Fruit fly (Drosophila melanogaster) whole organism, prepupa: Measurements from ENCODE around the gene Hsp67Bc.

Source experiments
- Blimp-1 ChIP-seq: fragments of 200-800 bp; sonication (Bioruptor generic); optimal IDR thresholded peaks from 3 replicates; lab custom pipeline; 2017; ENCODE audit warnings: missing biosample characterization, missing genetic modification characterization, mild to moderate bottlenecking, moderate library complexity, missing genetic modification reagents
- CG10631 ChIP-seq: fragments of 200-800 bp; sonication (Bioruptor generic); optimal IDR thresholded peaks from 2 replicates; lab custom pipeline; 2016; ENCODE audit warnings: missing biosample characterization, missing genetic modification characterization
- CG10669 ChIP-seq: fragments of 200-800 bp; sonication (Bioruptor generic); optimal IDR thresholded peaks from 3 replicates; lab custom pipeline; 2018; ENCODE audit warnings: missing biosample characterization, mild to moderate bottlenecking, missing genetic modification characterization, moderate library complexity
- CG11294 ChIP-seq: fragments of 200-800 bp; sonication (Bioruptor generic); IDR thresholded peaks from 2 replicates; pipeline ENCODE4 v1.3.6; 2022; ENCODE audit warnings: missing biosample characterization, missing genetic modification characterization
- CG11762 ChIP-seq: fragments of 200-800 bp; sonication (Bioruptor generic); optimal IDR thresholded peaks from 3 replicates; lab custom pipeline; 2016; ENCODE audit warnings: missing biosample characterization, missing genetic modification characterization; ENCODE audit not compliant: insufficient read depth
- CG11902 ChIP-seq: fragments of 200-800 bp; sonication (Bioruptor generic); optimal IDR thresholded peaks from 3 replicates; lab custom pipeline; 2016; ENCODE audit warnings: missing biosample characterization, missing genetic modification characterization
- CG15336 ChIP-seq: fragments of 200-800 bp; sonication (Bioruptor generic); IDR thresholded peaks from 2 replicates; pipeline ENCODE4 v1.3.6; 2022; ENCODE audit warnings: missing biosample characterization, missing genetic modification characterization
- CG1621 ChIP-seq: fragments of 200-800 bp; sonication (Bioruptor generic); optimal IDR thresholded peaks from 3 replicates; lab custom pipeline; 2018; ENCODE audit warnings: missing biosample characterization, mild to moderate bottlenecking, missing genetic modification characterization
- CG16779 ChIP-seq: fragments of 200-800 bp; sonication (Bioruptor generic); optimal IDR thresholded peaks from 3 replicates; lab custom pipeline; 2017; ENCODE audit warnings: missing biosample characterization, mild to moderate bottlenecking, missing genetic modification characterization
- CG3032 ChIP-seq: fragments of 200-800 bp; optimal IDR thresholded peaks from 2 replicates; lab custom pipeline; 2019; ENCODE audit warnings: missing biosample characterization, mild to moderate bottlenecking, missing genetic modification characterization, moderate library complexity
- CG32006 ChIP-seq: fragments of 200-800 bp; sonication (Bioruptor generic); optimal IDR thresholded peaks from 3 replicates; lab custom pipeline; 2017; ENCODE audit warnings: missing biosample characterization, mild to moderate bottlenecking, missing genetic modification characterization
- CG3919 ChIP-seq: fragments of 200-800 bp; sonication (Bioruptor generic); optimal IDR thresholded peaks from 3 replicates; lab custom pipeline; 2016; ENCODE audit warnings: missing biosample characterization, missing genetic modification characterization
- CG6163 ChIP-seq: fragments of 200-800 bp; sonication (Bioruptor generic); IDR thresholded peaks from 3 replicates; pipeline ENCODE4 v1.3.6; 2022; ENCODE audit warnings: missing biosample characterization, missing genetic modification characterization
- CG6792 ChIP-seq: fragments of 200-800 bp; sonication (Bioruptor generic); optimal IDR thresholded peaks from 3 replicates; lab custom pipeline; 2016; ENCODE audit warnings: missing biosample characterization, missing genetic modification characterization
- CG6808 ChIP-seq: fragments of 200-800 bp; sonication (Bioruptor generic); optimal IDR thresholded peaks from 3 replicates; lab custom pipeline; 2017; ENCODE audit warnings: missing biosample characterization, missing genetic modification characterization, mild to moderate bottlenecking, moderate library complexity, missing genetic modification reagents
- CG6854 ChIP-seq: fragments of 200-800 bp; sonication (Bioruptor generic); optimal IDR thresholded peaks from 2 replicates; lab custom pipeline; 2017; ENCODE audit warnings: missing biosample characterization, mild to moderate bottlenecking, missing genetic modification characterization
- CG7368 ChIP-seq: fragments of 200-800 bp; sonication (Bioruptor generic); optimal IDR thresholded peaks from 3 replicates; lab custom pipeline; 2016; ENCODE audit warnings: missing biosample characterization, missing genetic modification characterization
- CG8119 ChIP-seq: fragments of 200-800 bp; sonication (Bioruptor generic); IDR thresholded peaks from 3 replicates; pipeline ENCODE4 v1.3.6; 2022; ENCODE audit warnings: missing biosample characterization, missing genetic modification characterization
- CG8319 ChIP-seq: fragments of 200-800 bp; sonication (Bioruptor generic); optimal IDR thresholded peaks from 3 replicates; lab custom pipeline; 2016; ENCODE audit warnings: missing biosample characterization, missing genetic modification characterization
- CG8632 ChIP-seq: fragments of 200-800 bp; sonication (Bioruptor generic); optimal IDR thresholded peaks from 3 replicates; lab custom pipeline; 2016; ENCODE audit warnings: missing biosample characterization, missing genetic modification characterization
- CG9139 ChIP-seq: fragments of 200-800 bp; sonication (Bioruptor generic); optimal IDR thresholded peaks from 3 replicates; lab custom pipeline; 2017; ENCODE audit warnings: missing biosample characterization, mild to moderate bottlenecking, missing genetic modification characterization
- Eip75B ChIP-seq: fragments of 200-800 bp; sonication (Bioruptor generic); optimal IDR thresholded peaks from 3 replicates; lab custom pipeline; 2016; ENCODE audit warnings: missing biosample characterization, missing genetic modification characterization
- Eip78C ChIP-seq: fragments of 200-800 bp; sonication (Bioruptor generic); peaks from one replicate; lab custom pipeline; 2016; ENCODE audit warnings: missing biosample characterization, missing genetic modification characterization
- Eip93F ChIP-seq: fragments of 200-800 bp; sonication (Bioruptor generic); optimal IDR thresholded peaks from 2 replicates; lab custom pipeline; 2016; ENCODE audit warnings: missing biosample characterization, mild to moderate bottlenecking, missing genetic modification characterization
- Ets96B ChIP-seq: fragments of 200-800 bp; optimal IDR thresholded peaks from 2 replicates; lab custom pipeline; 2019; ENCODE audit warnings: missing biosample characterization, mild to moderate bottlenecking, missing genetic modification characterization, moderate library complexity
- Gug ChIP-seq: fragments of 200-800 bp; sonication (Bioruptor generic); IDR thresholded peaks from 2 replicates; pipeline ENCODE4 v1.3.6; 2022; ENCODE audit warnings: missing biosample characterization, missing genetic modification characterization
- Hr39 ChIP-seq: fragments of 200-800 bp; sonication (Bioruptor generic); optimal IDR thresholded peaks from 2 replicates; lab custom pipeline; 2016; ENCODE audit warnings: missing biosample characterization, missing genetic modification characterization
- Hr4 ChIP-seq: fragments of 200-800 bp; sonication (Bioruptor generic); optimal IDR thresholded peaks from 3 replicates; lab custom pipeline; 2016; ENCODE audit warnings: missing biosample characterization, missing genetic modification characterization
- Lpt ChIP-seq: fragments of 200-800 bp; sonication (Bioruptor generic); optimal IDR thresholded peaks from 3 replicates; lab custom pipeline; 2016; ENCODE audit warnings: missing biosample characterization, missing genetic modification characterization
- Met ChIP-seq: fragments of 200-800 bp; sonication (Bioruptor generic); optimal IDR thresholded peaks from 3 replicates; lab custom pipeline; 2016; ENCODE audit warnings: missing biosample characterization, missing genetic modification characterization
- OdsH ChIP-seq: fragments of 200-800 bp; sonication (Bioruptor generic); optimal IDR thresholded peaks from 3 replicates; lab custom pipeline; 2016; ENCODE audit warnings: missing biosample characterization, missing genetic modification characterization
- Smox ChIP-seq: fragments of 200-800 bp; sonication (Bioruptor generic); optimal IDR thresholded peaks from 3 replicates; lab custom pipeline; 2016; ENCODE audit warnings: missing biosample characterization, missing genetic modification characterization
- Sox102F ChIP-seq: fragments of 200-800 bp; sonication (Bioruptor generic); optimal IDR thresholded peaks from 2 replicates; lab custom pipeline; 2016; ENCODE audit warnings: missing biosample characterization, mild to moderate bottlenecking, missing genetic modification characterization
- Sox14 ChIP-seq: fragments of 200-800 bp; sonication (Bioruptor generic); optimal IDR thresholded peaks from 3 replicates; lab custom pipeline; 2016; ENCODE audit warnings: missing biosample characterization, missing genetic modification characterization
- Sox15 ChIP-seq: fragments of 200-800 bp; sonication (Bioruptor generic); optimal IDR thresholded peaks from 3 replicates; lab custom pipeline; 2016; ENCODE audit warnings: missing biosample characterization, missing genetic modification characterization
- acj6 ChIP-seq: fragments of 200-800 bp; sonication (Bioruptor generic); optimal IDR thresholded peaks from 3 replicates; lab custom pipeline; 2016; ENCODE audit warnings: missing biosample characterization, missing genetic modification characterization
- cyc ChIP-seq: fragments of 200-800 bp; sonication (Bioruptor generic); optimal IDR thresholded peaks from 3 replicates; lab custom pipeline; 2016; ENCODE audit warnings: missing biosample characterization, missing genetic modification characterization
- dac ChIP-seq: fragments of 200-800 bp; sonication (Bioruptor generic); optimal IDR thresholded peaks from 2 replicates; lab custom pipeline; 2017; ENCODE audit warnings: missing biosample characterization, mild to moderate bottlenecking, missing genetic modification characterization
- dsx ChIP-seq: fragments of 200-800 bp; optimal IDR thresholded peaks from 3 replicates; lab custom pipeline; 2019; ENCODE audit warnings: missing biosample characterization, mild to moderate bottlenecking, missing genetic modification characterization, moderate library complexity; ENCODE audit not compliant: poor library complexity, severe bottlenecking
- eg ChIP-seq: fragments of 200-800 bp; sonication (Bioruptor generic); IDR thresholded peaks from 3 replicates; pipeline ENCODE4 v1.3.6; 2022; ENCODE audit warnings: missing biosample characterization, missing genetic modification characterization
- fd59A ChIP-seq: fragments of 200-800 bp; sonication (Bioruptor generic); optimal IDR thresholded peaks from 2 replicates; lab custom pipeline; 2017; ENCODE audit warnings: missing biosample characterization, mild to moderate bottlenecking, missing genetic modification characterization, missing genetic modification reagents
- fd85E ChIP-seq: fragments of 200-800 bp; sonication (Bioruptor generic); optimal IDR thresholded peaks from 3 replicates; lab custom pipeline; 2016; ENCODE audit warnings: missing biosample characterization, missing genetic modification characterization
- fkh ChIP-seq: fragments of 200-800 bp; sonication (Bioruptor generic); optimal IDR thresholded peaks from 3 replicates; lab custom pipeline; 2017; ENCODE audit warnings: missing biosample characterization, mild to moderate bottlenecking, missing genetic modification characterization, moderate library complexity
- lz ChIP-seq: fragments of 200-800 bp; sonication (Bioruptor generic); optimal IDR thresholded peaks from 3 replicates; lab custom pipeline; 2016; ENCODE audit warnings: missing biosample characterization, missing genetic modification characterization
- net ChIP-seq: fragments of 200-800 bp; sonication (Bioruptor generic); optimal IDR thresholded peaks from 3 replicates; lab custom pipeline; 2016; ENCODE audit warnings: missing biosample characterization, missing genetic modification characterization
- pdm3 ChIP-seq: fragments of 200-800 bp; sonication (Bioruptor generic); optimal IDR thresholded peaks from 3 replicates; lab custom pipeline; 2016; ENCODE audit warnings: missing biosample characterization, missing genetic modification characterization
- salr ChIP-seq, 2 experiments: fragments of 200-800 bp; sonication (Bioruptor generic); optimal IDR thresholded peaks; 3 replicates each; lab custom pipeline; 2016 to 2018; ENCODE audit warnings: missing biosample characterization in 2 of 2, missing genetic modification characterization in 2 of 2, mild to moderate bottlenecking in 1 of 2
- spab ChIP-seq: fragments of 200-800 bp; sonication (Bioruptor generic); optimal IDR thresholded peaks from 2 replicates; lab custom pipeline; 2017; ENCODE audit warnings: missing biosample characterization, mild to moderate bottlenecking, missing genetic modification characterization, missing genetic modification reagents
- ss ChIP-seq, 2 experiments: fragments of 200-800 bp; sonication (Bioruptor generic); optimal IDR thresholded peaks; 2 replicates in 1 of 2; 3 replicates in 1 of 2; lab custom pipeline; 2017 to 2018; ENCODE audit warnings: mild to moderate bottlenecking in 2 of 2, missing biosample characterization in 2 of 2, missing genetic modification characterization in 2 of 2, moderate library complexity in 1 of 2
- svp ChIP-seq: fragments of 200-800 bp; sonication (Bioruptor generic); peaks from one replicate; lab custom pipeline; 2016; ENCODE audit warnings: missing biosample characterization, missing genetic modification characterization
- topi ChIP-seq: fragments of 200-800 bp; sonication (Bioruptor generic); optimal IDR thresholded peaks from 3 replicates; lab custom pipeline; 2016; ENCODE audit warnings: missing biosample characterization, missing genetic modification characterization
- vri ChIP-seq: fragments of 200-800 bp; sonication (Bioruptor generic); optimal IDR thresholded peaks from 3 replicates; lab custom pipeline; 2016; ENCODE audit warnings: missing biosample characterization, mild to moderate bottlenecking, missing genetic modification characterization

Gene Hsp67Bc

dm6 chr3L:9333745-9334382, 38.4 kb downstream of the Hsp67Bc start, which contains the start of gene PGRP-LA:
PGRP-LA (plus strand) TSS chr3L:9334332.
- TF ChIP-seq pdm3: peak; percentile 44
- TF ChIP-seq fd59A (GFP tag; lab: Kevin White, UChicago): no peak
- TF ChIP-seq CG3032 (tag; lab: Kevin White, UChicago): no peak
- no peak for TF ChIP-seq dsx (GFP tag; lab: Kevin White, UChicago)
- no peak for TF ChIP-seq CG11294 (GFP tag; lab: Robert Waterston, UW)
- no peak for TF ChIP-seq CG6808 (GFP tag; lab: Kevin White, UChicago)
- TF ChIP-seq Blimp-1 (GFP tag; lab: Kevin White, UChicago): no peak
- no peak for TF ChIP-seq CG8319 (GFP tag; lab: Kevin White, UChicago)
- TF ChIP-seq CG32006 (GFP tag; lab: Kevin White, UChicago): no peak
- TF ChIP-seq Eip93F (GFP tag; lab: Kevin White, UChicago): no peak
- no peak for TF ChIP-seq ss (GFP tag; optimal IDR thresholded peaks at IDR 0.05; lab: Kevin White, UChicago)
- no peak for TF ChIP-seq Ets96B (tag; lab: Kevin White, UChicago)
- TF ChIP-seq CG3919: peak; percentile 57
- TF ChIP-seq eg (GFP tag; lab: Robert Waterston, UW): no peak
- TF ChIP-seq CG10631 (GFP tag; lab: Kevin White, UChicago): no peak
- TF ChIP-seq Hr4 (GFP tag; lab: Kevin White, UChicago): peak; percentile 26
- no peak for TF ChIP-seq CG8632 (GFP tag; lab: Kevin White, UChicago)
- peak; percentile 31 for TF ChIP-seq Sox102F (GFP tag; lab: Kevin White, UChicago)
- TF ChIP-seq Gug (GFP tag; lab: Robert Waterston, UW): no peak
- no peak for TF ChIP-seq Eip75B (GFP tag; lab: Kevin White, UChicago)
- no peak for TF ChIP-seq CG7368 (GFP tag; lab: Kevin White, UChicago)
- peak; percentile 10 for TF ChIP-seq Sox14 (GFP tag; lab: Kevin White, UChicago)
- no peak for TF ChIP-seq CG10669 (GFP tag; lab: Kevin White, UChicago)
- no peak for TF ChIP-seq fkh (GFP tag; lab: Kevin White, UChicago)
- no peak for TF ChIP-seq CG1621 (tag; lab: Kevin White, UChicago)
- TF ChIP-seq CG9139 (GFP tag; lab: Kevin White, UChicago): no peak
- no peak for TF ChIP-seq spab (GFP tag; lab: Kevin White, UChicago)
- TF ChIP-seq CG6854 (GFP tag; lab: Kevin White, UChicago): no peak
- peak; percentile 37 for TF ChIP-seq OdsH
- TF ChIP-seq fd85E: no peak
- no peak for TF ChIP-seq Lpt (GFP tag; lab: Kevin White, UChicago)
- TF ChIP-seq CG16779: no peak
- no peak for TF ChIP-seq CG15336 (GFP tag; lab: Robert Waterston, UW)
- TF ChIP-seq salr (GFP tag; optimal IDR thresholded peaks at IDR 0.05; lab: Kevin White, UChicago): no peak
- no peak for TF ChIP-seq svp (GFP tag; lab: Kevin White, UChicago)
- peak; percentile 21 for TF ChIP-seq topi
- peak; percentile 5 for TF ChIP-seq Hr39
- TF ChIP-seq net (GFP tag; lab: Kevin White, UChicago): no peak
- no peak for TF ChIP-seq CG11762 (GFP tag; lab: Kevin White, UChicago)
- TF ChIP-seq lz (GFP tag; lab: Kevin White, UChicago): peak; percentile 41
- TF ChIP-seq dac: no peak
- TF ChIP-seq CG6163: peak; percentile 21; the same call in 1 of the 3 replicates
- TF ChIP-seq Eip78C (GFP tag; lab: Kevin White, UChicago): peak; percentile 69
- no peak for TF ChIP-seq Smox (GFP tag; lab: Kevin White, UChicago)
- TF ChIP-seq cyc (GFP tag; lab: Kevin White, UChicago): peak; percentile 44
- TF ChIP-seq Sox15 (GFP tag; lab: Kevin White, UChicago): no peak
- TF ChIP-seq CG8119 (GFP tag; lab: Robert Waterston, UW): no peak
- TF ChIP-seq acj6: peak; percentile 33
- no peak for TF ChIP-seq vri (GFP tag; lab: Kevin White, UChicago)
- TF ChIP-seq CG11902: no peak
- TF ChIP-seq Met (GFP tag; lab: Kevin White, UChicago): peak; percentile 45
- TF ChIP-seq CG6792 (GFP tag; lab: Kevin White, UChicago): no peak
